Worm (Caenorhabditis elegans): Measurements from ENCODE around the gene lips-1.

DNA sequence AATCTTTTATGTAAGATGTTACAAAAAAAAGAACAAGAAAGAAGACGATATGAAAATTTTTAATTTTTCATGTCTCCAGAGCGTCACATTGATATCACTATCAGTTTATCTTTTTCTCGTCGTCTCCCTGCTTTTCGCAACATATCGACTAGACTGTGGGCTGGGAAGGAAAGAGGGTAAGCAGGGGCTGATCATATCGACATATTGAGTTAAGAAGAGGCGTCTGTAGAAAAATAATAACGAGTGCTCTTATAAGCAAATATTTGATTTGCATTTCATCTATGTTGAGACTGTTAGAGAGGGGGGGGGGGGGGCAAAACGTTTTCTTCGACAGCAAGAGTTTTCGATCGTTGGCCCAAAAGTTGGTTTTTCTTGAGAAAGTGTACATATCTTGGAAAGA lies 26.4 kb downstream of the lips-1 start:
- TF ChIP-seq tbx-2 (tag; optimal IDR thresholded peaks at IDR 0.05) (no peak), ceh-45 (GFP tag; IDR thresholded peaks at IDR 0.05) (no peak), K09A11.1 (tag; optimal IDR thresholded peaks at IDR 0.05; ENCODE audit: insufficient read depth) (no peak), pax-1 (tag; optimal IDR thresholded peaks at IDR 0.05) (no peak), pha-2 (tag; optimal IDR thresholded peaks at IDR 0.05) (no peak), C38D4.7 (GFP tag; optimal IDR thresholded peaks at IDR 0.05) (no peak)

All from whole organism, late embryonic.